Comparison of ENCODE assay signal across 5 fruit fly cellular contexts in the genomic region with DNA sequence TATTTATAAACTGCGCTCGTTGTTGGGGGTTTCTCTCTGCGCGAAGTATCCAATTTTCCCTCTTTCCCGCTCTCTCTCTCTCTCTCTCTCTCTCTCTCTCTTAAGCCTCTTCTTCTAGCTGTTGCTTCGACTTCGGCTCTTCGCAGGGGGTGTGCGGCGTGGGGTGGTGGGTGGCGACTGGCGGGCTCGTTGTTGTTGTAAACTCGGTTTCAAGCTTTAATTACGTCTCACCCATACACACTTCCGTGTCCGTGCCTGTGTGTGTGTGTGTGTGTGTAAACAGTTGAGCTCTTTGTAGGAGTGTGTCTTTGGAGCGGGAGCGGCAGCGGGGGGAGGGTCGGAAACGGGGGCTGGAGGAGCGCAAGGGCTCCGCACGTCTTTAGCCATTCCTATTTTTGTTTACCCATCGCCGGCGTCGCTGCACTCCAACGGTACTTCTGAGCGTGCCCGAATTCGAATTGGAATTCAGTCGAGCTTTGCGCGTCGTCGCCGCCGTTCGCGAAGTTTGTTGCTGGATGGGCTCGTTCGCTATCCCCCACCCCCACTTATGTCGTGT.
A peak's percentile ranks its signal among the peaks of the same experiment; 100 is the strongest.
TF ChIP-seq lines count a peak whose summit lies in the region.

No protein-coding gene starts in this region.

- no peak for TF ChIP-seq CTCF in whole organism, embryonic (GFP tag; optimal IDR thresholded peaks at IDR 0.05; lab: Kevin White, UChicago)

TF ChIP-seq in whole organism, 6 proteins besides CTCF, POLR2A, EP300 and RAD21:
- TF ChIP-seq Dll (optimal IDR thresholded peaks at IDR 0.05; lab: Kevin White, UChicago) (peak; percentile 90), pan (optimal IDR thresholded peaks at IDR 0.05; lab: Kevin White, UChicago) (no peak), EcR (GFP tag; optimal IDR thresholded peaks at IDR 0.05; lab: Kevin White, UChicago) (no peak), CG8478 (optimal IDR thresholded peaks at IDR 0.05; lab: Kevin White, UChicago) (no peak), usp (GFP tag; optimal IDR thresholded peaks at IDR 0.05; lab: Kevin White, UChicago) (no peak), psq (optimal IDR thresholded peaks at IDR 0.05; lab: Kevin White, UChicago) (no peak)
TF ChIP-seq in whole organism: peak in this region for 1.

TF ChIP-seq in whole organism, adult, 20 proteins besides CTCF, POLR2A, EP300 and RAD21:
- no peak for TF ChIP-seq Mnt (GFP tag; optimal IDR thresholded peaks at IDR 0.05; lab: Kevin White, UChicago)
- no peak for TF ChIP-seq kay (GFP tag; lab: Kevin White, UChicago; ENCODE audit: borderline replicate concordance)
- peak; percentile 90 for TF ChIP-seq ovo (GFP tag; optimal IDR thresholded peaks at IDR 0.05; lab: Kevin White, UChicago)
- no peak for TF ChIP-seq CG5204 (GFP tag; optimal IDR thresholded peaks at IDR 0.05; lab: Kevin White, UChicago)
- peak; percentile 40 for TF ChIP-seq pad (GFP tag; optimal IDR thresholded peaks at IDR 0.05; lab: Kevin White, UChicago)
- peak; percentile 18 for TF ChIP-seq bab1 (GFP tag; optimal IDR thresholded peaks at IDR 0.05; lab: Kevin White, UChicago)
- TF ChIP-seq tj (GFP tag; optimal IDR thresholded peaks at IDR 0.05; lab: Kevin White, UChicago), result peak; percentile 36
- no peak for TF ChIP-seq Clk (GFP tag; optimal IDR thresholded peaks at IDR 0.05; lab: Kevin White, UChicago)
- no peak for TF ChIP-seq CG1620 (GFP tag; optimal IDR thresholded peaks at IDR 0.05; lab: Kevin White, UChicago)
- peak; percentile 36 for TF ChIP-seq CG12768 (GFP tag; optimal IDR thresholded peaks at IDR 0.05; lab: Kevin White, UChicago)
- TF ChIP-seq cnc (optimal IDR thresholded peaks at IDR 0.05; lab: Kevin White, UChicago), result no peak
- TF ChIP-seq Crg-1 (GFP tag; optimal IDR thresholded peaks at IDR 0.05; lab: Kevin White, UChicago), result no peak
- no peak for TF ChIP-seq CG14711 (tag; optimal IDR thresholded peaks at IDR 0.05; lab: Kevin White, UChicago)
- no peak for TF ChIP-seq CG33017 (tag; optimal IDR thresholded peaks at IDR 0.05; lab: Kevin White, UChicago)
- no peak for TF ChIP-seq toe (GFP tag; optimal IDR thresholded peaks at IDR 0.05; lab: Kevin White, UChicago)
- no peak for TF ChIP-seq CG11617 (GFP tag; optimal IDR thresholded peaks at IDR 0.05; lab: Kevin White, UChicago)
- TF ChIP-seq CG7101 (tag; optimal IDR thresholded peaks at IDR 0.05; lab: Kevin White, UChicago), result no peak
- TF ChIP-seq cic (GFP tag; optimal IDR thresholded peaks at IDR 0.05; lab: Kevin White, UChicago), result no peak
- no peak for TF ChIP-seq Hr96 (GFP tag; optimal IDR thresholded peaks at IDR 0.05; lab: Kevin White, UChicago)
- TF ChIP-seq CG7045 (GFP tag; optimal IDR thresholded peaks at IDR 0.05; lab: Kevin White, UChicago), result no peak

TF ChIP-seq in whole organism, embryonic, 481 proteins besides CTCF, POLR2A, EP300 and RAD21 (continues in another document):
- TF ChIP-seq chinmo (GFP tag; IDR thresholded peaks at IDR 0.05; lab: Robert Waterston, UW; ENCODE audit: partially characterized antibody) (0 out of 4 replicates have a peak, but pooled peaks have one; percentile 30), CG4360 (GFP tag; IDR thresholded peaks at IDR 0.05; lab: Robert Waterston, UW) (peak; percentile 78), z (GFP tag; IDR thresholded peaks at IDR 0.05; lab: Robert Waterston, UW) (peak; percentile 67), Ets65A (GFP tag; lab: Kevin White, UChicago) (peak; percentile 8), Lpt (GFP tag; optimal IDR thresholded peaks at IDR 0.05; lab: Kevin White, UChicago) (peak; percentile 70), ATbp (GFP tag; optimal IDR thresholded peaks at IDR 0.05; lab: Kevin White, UChicago) (peak; percentile 11), p53 (GFP tag; optimal IDR thresholded peaks at IDR 0.05; lab: Kevin White, UChicago) (no peak), otp (GFP tag; IDR thresholded peaks at IDR 0.05; lab: Robert Waterston, UW) (0 out of 3 replicates have a peak, but pooled peaks have one; percentile 19), tup (GFP tag; optimal IDR thresholded peaks at IDR 0.05; lab: Kevin White, UChicago) (no peak), CG13287 (GFP tag; IDR thresholded peaks at IDR 0.05; lab: Robert Waterston, UW; ENCODE audit: partially characterized antibody) (no peak), lab (GFP tag; optimal IDR thresholded peaks at IDR 0.05; lab: Kevin White, UChicago) (peak; percentile 27), Eip74EF (GFP tag; optimal IDR thresholded peaks at IDR 0.05; lab: Kevin White, UChicago) (peak in 1 of 2 experiments; percentile 55), PHDP (tag; optimal IDR thresholded peaks at IDR 0.05; lab: Kevin White, UChicago) (peak; percentile 8), nerfin-1 (tag; optimal IDR thresholded peaks at IDR 0.05; lab: Kevin White, UChicago) (peak; percentile 5), sens-2 (GFP tag; IDR thresholded peaks at IDR 0.05; lab: Robert Waterston, UW) (no peak), Deaf1 (tag; optimal IDR thresholded peaks at IDR 0.05; lab: Kevin White, UChicago) (peak; percentile 79), CG7357 (GFP tag; IDR thresholded peaks at IDR 0.05; lab: Robert Waterston, UW) (no peak), pros (GFP tag; optimal IDR thresholded peaks at IDR 0.05; lab: Kevin White, UChicago) (peak; percentile 75), Doc3 (GFP tag; IDR thresholded peaks at IDR 0.05; lab: Robert Waterston, UW; ENCODE audit: partially characterized antibody) (peak; percentile 36; the same call in 1 of the 3 replicates)

TF ChIP-seq in whole organism, prepupa, 60 proteins besides CTCF, POLR2A, EP300 and RAD21:
- TF ChIP-seq Sox15 (GFP tag; optimal IDR thresholded peaks at IDR 0.05; lab: Kevin White, UChicago) (no peak), CG6163 (GFP tag; IDR thresholded peaks at IDR 0.05; lab: Robert Waterston, UW) (0 out of 3 replicates have a peak, but pooled peaks have one; percentile 35), CG6808 (GFP tag; optimal IDR thresholded peaks at IDR 0.05; lab: Kevin White, UChicago) (peak; percentile 37), Lpt (GFP tag; optimal IDR thresholded peaks at IDR 0.05; lab: Kevin White, UChicago) (no peak), svp (GFP tag; lab: Kevin White, UChicago) (peak; percentile 11), eg (GFP tag; IDR thresholded peaks at IDR 0.05; lab: Robert Waterston, UW) (0 out of 3 replicates have a peak, but pooled peaks have one; percentile 4), CG11294 (GFP tag; IDR thresholded peaks at IDR 0.05; lab: Robert Waterston, UW) (no peak), fkh (GFP tag; optimal IDR thresholded peaks at IDR 0.05; lab: Kevin White, UChicago) (peak; percentile 93), ss (GFP tag; optimal IDR thresholded peaks at IDR 0.05; lab: Kevin White, UChicago) (peak; percentile 26 to 33), Eip78C (GFP tag; lab: Kevin White, UChicago) (peak; percentile 34)

TF ChIP-seq in whole organism, pupa, 21 proteins besides CTCF, POLR2A, EP300 and RAD21:
- no peak for TF ChIP-seq fd96Ca (GFP tag; IDR thresholded peaks at IDR 0.05; lab: Robert Waterston, UW)
- TF ChIP-seq CG13204 (GFP tag; optimal IDR thresholded peaks at IDR 0.05; lab: Kevin White, UChicago), result peak; percentile 95
- no peak for TF ChIP-seq CG4496 (GFP tag; IDR thresholded peaks at IDR 0.05; lab: Robert Waterston, UW)
- peak; percentile 6; the same call in 1 of the 2 replicates for TF ChIP-seq Ets98B (GFP tag; IDR thresholded peaks at IDR 0.05; lab: Robert Waterston, UW)
- no peak for TF ChIP-seq Pif1B (GFP tag; optimal IDR thresholded peaks at IDR 0.05; lab: Kevin White, UChicago)
- TF ChIP-seq CG34367 (tag; optimal IDR thresholded peaks at IDR 0.05; lab: Kevin White, UChicago), result no peak
- TF ChIP-seq CG14655 (GFP tag; optimal IDR thresholded peaks at IDR 0.05; lab: Kevin White, UChicago), result no peak
- no peak for TF ChIP-seq D1 (tag; optimal IDR thresholded peaks at IDR 0.05; lab: Kevin White, UChicago)
- TF ChIP-seq EcR (GFP tag; optimal IDR thresholded peaks at IDR 0.05; lab: Kevin White, UChicago), result peak; percentile 21
- TF ChIP-seq CG15710 (tag; optimal IDR thresholded peaks at IDR 0.05; lab: Kevin White, UChicago), result no peak
- TF ChIP-seq CG32121 (GFP tag; IDR thresholded peaks at IDR 0.05; lab: Robert Waterston, UW), result no peak
- TF ChIP-seq Snoo (tag; optimal IDR thresholded peaks at IDR 0.05; lab: Kevin White, UChicago), result no peak
- TF ChIP-seq CG12605 (GFP tag; IDR thresholded peaks at IDR 0.05; lab: Robert Waterston, UW), result no peak
